Worm (Caenorhabditis elegans) whole organism, early embryonic: ENCODE data around the gene Y82E9BR.14.

ENCODE experiments used
- B0310.2 ChIP-seq: sonication (generic microtip); optimal IDR thresholded peaks from 2 replicates; lab custom pipeline; 2016; ENCODE audit warnings: mild to moderate bottlenecking, missing genetic modification characterization, missing compliant biosample characterization
- F13C5.2 ChIP-seq: sonication (generic microtip); optimal IDR thresholded peaks from 2 replicates; lab custom pipeline; 2017; ENCODE audit warnings: mild to moderate bottlenecking, missing genetic modification characterization, inconsistent platforms, missing compliant biosample characterization
- aly-1 ChIP-seq: sonication (generic microtip); optimal IDR thresholded peaks from 2 replicates; lab custom pipeline; 2016; ENCODE audit warnings: missing genetic modification characterization, missing compliant biosample characterization
- ama-1 ChIP-seq: fragments of 150-350 bp; optimal IDR thresholded peaks from 2 replicates; lab custom pipeline; 2014
- ceh-13 ChIP-seq: fragments of 200-800 bp; sonication (Bioruptor generic); optimal IDR thresholded peaks from 2 replicates; lab custom pipeline; 2018; ENCODE audit warnings: mild to moderate bottlenecking, missing genetic modification characterization, missing compliant biosample characterization
- flt-1 ChIP-seq: fragments of 200-800 bp; sonication (Bioruptor generic); IDR thresholded peaks from 2 replicates; pipeline ENCODE4 v1.3.6; 2022; ENCODE audit warnings: missing genetic modification characterization, missing compliant biosample characterization
- hmbx-1 ChIP-seq: sonication (generic microtip); optimal IDR thresholded peaks from 2 replicates; lab custom pipeline; 2016; ENCODE audit warnings: mild to moderate bottlenecking, missing genetic modification characterization, missing compliant biosample characterization
- hnd-1 ChIP-seq: sonication (generic microtip); optimal IDR thresholded peaks from 2 replicates; lab custom pipeline; 2016; ENCODE audit warnings: missing genetic modification characterization, missing compliant biosample characterization
- pes-1 ChIP-seq: fragments of 200-800 bp; sonication (Bioruptor generic); IDR thresholded peaks from 2 replicates; pipeline ENCODE4 v1.3.6; 2022; ENCODE audit warnings: missing genetic modification reagents, missing genetic modification characterization, missing compliant biosample characterization
- sea-1 ChIP-seq: fragments of 200-800 bp; sonication (Bioruptor generic); conservative IDR thresholded peaks from 2 replicates; pipeline ENCODE4 v1.3.6; 2022; ENCODE audit warnings: missing genetic modification characterization, missing compliant biosample characterization
- tbx-11 ChIP-seq: fragments of 200-800 bp; sonication (Bioruptor generic); IDR thresholded peaks from 2 replicates; pipeline ENCODE4 v1.3.6; 2022; ENCODE audit warnings: missing genetic modification characterization, missing compliant biosample characterization
- tbx-37 ChIP-seq: fragments of 200-800 bp; sonication (Bioruptor generic); conservative IDR thresholded peaks from 2 replicates; pipeline ENCODE4 v1.3.6; 2022; ENCODE audit warnings: missing genetic modification reagents, missing genetic modification characterization, missing compliant biosample characterization
- tra-4 ChIP-seq: sonication (generic microtip); optimal IDR thresholded peaks from 2 replicates; lab custom pipeline; 2017; ENCODE audit warnings: missing genetic modification characterization, missing compliant biosample characterization

DNA sequence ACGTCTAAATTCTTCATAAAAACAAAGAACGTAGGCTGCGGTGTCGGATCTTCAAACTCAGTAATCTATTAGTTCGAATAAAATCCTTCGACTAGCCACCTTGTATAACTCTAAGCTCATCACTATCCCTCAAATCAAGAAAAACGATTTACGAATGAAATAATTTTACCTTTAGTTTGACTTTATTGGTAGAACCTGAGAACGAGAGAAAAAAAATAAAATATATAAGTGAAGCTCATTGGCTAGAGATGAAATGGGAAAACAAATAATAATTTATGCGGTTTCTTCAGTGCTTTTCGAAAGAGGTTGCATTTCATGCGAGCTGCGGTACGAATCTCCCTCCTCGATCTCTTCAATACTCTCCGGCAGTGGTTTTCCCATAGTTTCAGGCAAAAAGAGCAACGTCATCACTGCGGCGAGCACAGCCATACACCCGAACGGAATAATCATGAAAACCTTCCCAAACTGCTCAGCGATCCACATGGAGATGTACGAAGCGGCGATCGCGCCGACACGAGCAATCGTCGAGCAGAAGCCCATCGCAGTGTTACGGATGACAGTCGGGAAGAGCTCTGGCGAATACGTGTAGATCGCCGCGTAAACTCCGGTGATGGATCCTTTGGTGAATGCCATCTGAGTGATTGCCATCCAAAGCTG lies 5.9 kb upstream of the Y82E9BR.14 start:
- no peak for TF ChIP-seq B0310.2 (tag; lab: Kevin White, UChicago)
- no peak for TF ChIP-seq tbx-37 (GFP tag; lab: Robert Waterston, UW)
- no peak for TF ChIP-seq flt-1
- peak; percentile 69 for TF ChIP-seq tra-4 (tag; lab: Kevin White, UChicago)
- TF ChIP-seq pes-1 (GFP tag; lab: Robert Waterston, UW) = no peak
- TF ChIP-seq ceh-13 (GFP tag; lab: Kevin White, UChicago) = no peak
- no peak for TF ChIP-seq hmbx-1 (tag; lab: Kevin White, UChicago)
- no peak for TF ChIP-seq sea-1 (GFP tag; lab: Robert Waterston, UW)
- no peak for TF ChIP-seq ama-1 (lab: Kevin White, UChicago)
- no peak for TF ChIP-seq tbx-11 (GFP tag; lab: Robert Waterston, UW)
- TF ChIP-seq hnd-1 (tag; lab: Kevin White, UChicago) = no peak
- no peak for TF ChIP-seq aly-1 (tag; lab: Kevin White, UChicago)
- TF ChIP-seq F13C5.2 (tag; lab: Kevin White, UChicago) = no peak
